Fruit fly (Drosophila melanogaster) whole organism, embryonic: ENCODE measurements around the gene MAGE.

ENCODE experiments used
- CG12299 ChIP-seq: fragments of 200-800 bp; sonication (Bioruptor generic); optimal IDR thresholded peaks from 2 replicates; lab custom pipeline; 2018; ENCODE audit warnings: missing biosample characterization, mild to moderate bottlenecking, missing genetic modification characterization
- CG12769 ChIP-seq: fragments of 200-800 bp; sonication (Bioruptor generic); optimal IDR thresholded peaks from 2 replicates; lab custom pipeline; 2019; ENCODE audit warnings: missing biosample characterization, mild to moderate bottlenecking, missing genetic modification characterization, moderate library complexity
- CG1647 ChIP-seq: fragments of 200-800 bp; sonication (Bioruptor generic); optimal IDR thresholded peaks from 3 replicates; lab custom pipeline; 2016; ENCODE audit warnings: missing biosample characterization, missing genetic modification characterization
- CG16863 ChIP-seq: fragments of 200-800 bp; sonication (Bioruptor generic); optimal IDR thresholded peaks from 3 replicates; lab custom pipeline; 2016; ENCODE audit warnings: missing biosample characterization, missing genetic modification characterization
- CG17912 ChIP-seq: fragments of 200-800 bp; sonication (Bioruptor generic); optimal IDR thresholded peaks from 2 replicates; lab custom pipeline; 2018; ENCODE audit warnings: missing biosample characterization, mild to moderate bottlenecking, missing genetic modification characterization
- CG18262 ChIP-seq: fragments of 200-800 bp; optimal IDR thresholded peaks from 3 replicates; lab custom pipeline; 2019; ENCODE audit warnings: missing biosample characterization, mild to moderate bottlenecking, missing genetic modification characterization, moderate library complexity
- CG1832 ChIP-seq: fragments of 200-800 bp; sonication (Bioruptor generic); optimal IDR thresholded peaks from 2 replicates; lab custom pipeline; 2017; ENCODE audit warnings: missing biosample characterization, mild to moderate bottlenecking, missing genetic modification characterization, inconsistent platforms
- CG18599 ChIP-seq: fragments of 200-800 bp; sonication (Bioruptor generic); optimal IDR thresholded peaks from 3 replicates; lab custom pipeline; 2017; ENCODE audit warnings: missing biosample characterization, missing genetic modification characterization, mild to moderate bottlenecking, moderate library complexity, missing genetic modification reagents
- CG2889 ChIP-seq: fragments of 200-800 bp; sonication (Bioruptor generic); IDR thresholded peaks from 3 replicates; pipeline ENCODE4 v1.3.6; 2022; ENCODE audit warnings: missing biosample characterization, missing genetic modification characterization
- CG30403 ChIP-seq: fragments of 200-800 bp; sonication (Bioruptor generic); optimal IDR thresholded peaks from 3 replicates; lab custom pipeline; 2016; ENCODE audit warnings: missing biosample characterization, missing genetic modification characterization
- CG3726 ChIP-seq: fragments of 200-800 bp; sonication (Bioruptor generic); IDR thresholded peaks from 3 replicates; pipeline ENCODE4, ENCODE4 v1.3.6; 2022; ENCODE audit warnings: missing biosample characterization, missing genetic modification characterization
- CG43689 ChIP-seq: fragments of 200-800 bp; sonication (Bioruptor generic); IDR thresholded peaks from 2 replicates; pipeline ENCODE4 v1.3.6; 2022; ENCODE audit warnings: missing biosample characterization, missing genetic modification characterization
- CG4730 ChIP-seq: fragments of 200-800 bp; sonication (Bioruptor generic); IDR thresholded peaks from 2 replicates; pipeline ENCODE4 v1.3.6; 2022; ENCODE audit warnings: missing biosample characterization, missing genetic modification characterization
- CG6254 ChIP-seq: fragments of 200-800 bp; sonication (Bioruptor generic); optimal IDR thresholded peaks from 3 replicates; lab custom pipeline; 2017; ENCODE audit warnings: mild to moderate bottlenecking, missing biosample characterization, missing genetic modification reagents, missing genetic modification characterization
- CrebB ChIP-seq: fragments of 200-800 bp; sonication (Bioruptor generic); optimal IDR thresholded peaks from 3 replicates; lab custom pipeline; 2018; ENCODE audit warnings: missing biosample characterization, mild to moderate bottlenecking, missing genetic modification characterization
- Dek ChIP-seq: fragments of 200-800 bp; sonication (Bioruptor generic); optimal IDR thresholded peaks from 3 replicates; lab custom pipeline; 2019; ENCODE audit warnings: missing biosample characterization, mild to moderate bottlenecking, missing genetic modification characterization, moderate library complexity
- Doc2 ChIP-seq: fragments of 200-800 bp; sonication (Bioruptor generic); IDR thresholded peaks from 2 replicates; pipeline ENCODE4 v1.3.6; 2022; ENCODE audit warnings: missing biosample characterization, missing genetic modification characterization
- Ets97D ChIP-seq: fragments of 200-800 bp; sonication (Bioruptor generic); optimal IDR thresholded peaks from 3 replicates; lab custom pipeline; 2016; ENCODE audit warnings: missing biosample characterization, missing genetic modification characterization
- Fer1 ChIP-seq: fragments of 200-800 bp; sonication (Bioruptor generic); optimal IDR thresholded peaks from 2 replicates; lab custom pipeline; 2017; ENCODE audit warnings: missing biosample characterization, mild to moderate bottlenecking, missing genetic modification characterization
- Hmx ChIP-seq: fragments of 200-800 bp; sonication (Bioruptor generic); optimal IDR thresholded peaks from 2 replicates; lab custom pipeline; 2016; ENCODE audit warnings: missing biosample characterization, missing genetic modification characterization
- Hr51 ChIP-seq, 2 experiments: fragments of 200-800 bp; sonication (Bioruptor generic); optimal IDR thresholded peaks; 2 replicates in 1 of 2; 3 replicates in 1 of 2; lab custom pipeline; 2016 to 2018; ENCODE audit warnings: missing biosample characterization in 2 of 2, missing genetic modification characterization in 2 of 2, mild to moderate bottlenecking in 1 of 2, moderate library complexity in 1 of 2
- Jarid2 ChIP-seq: fragments of 200-800 bp; sonication (Bioruptor generic); optimal IDR thresholded peaks from 3 replicates; lab custom pipeline; 2017; ENCODE audit warnings: mild to moderate bottlenecking, missing biosample characterization, missing genetic modification reagents, missing genetic modification characterization
- MTF-1 ChIP-seq: fragments of 200-800 bp; sonication (Bioruptor generic); optimal IDR thresholded peaks from 2 replicates; lab custom pipeline; 2018; ENCODE audit warnings: missing biosample characterization, mild to moderate bottlenecking, missing genetic modification characterization, borderline replicate concordance
- Mes4 ChIP-seq: fragments of 200-800 bp; sonication (Bioruptor generic); optimal IDR thresholded peaks from 2 replicates; lab custom pipeline; 2016; ENCODE audit warnings: missing biosample characterization, missing genetic modification characterization
- Sin3A ChIP-seq: fragments of >200 bp; optimal IDR thresholded peaks from 2 replicates; lab custom pipeline; 2018
- Usf ChIP-seq: fragments of 200-800 bp; sonication (Bioruptor generic); optimal IDR thresholded peaks from 2 replicates; lab custom pipeline; 2017; ENCODE audit warnings: missing genotype, missing biosample characterization, missing genetic modification characterization
- abd-A ChIP-seq: fragments of 200-800 bp; sonication (Bioruptor generic); optimal IDR thresholded peaks from 3 replicates; lab custom pipeline; 2019; ENCODE audit warnings: missing biosample characterization, mild to moderate bottlenecking, missing genetic modification characterization, moderate library complexity
- bigmax ChIP-seq: fragments of 200-800 bp; sonication (Bioruptor generic); optimal IDR thresholded peaks from 2 replicates; lab custom pipeline; 2018; ENCODE audit warnings: missing biosample characterization, mild to moderate bottlenecking, missing genetic modification characterization
- dati ChIP-seq: fragments of 200-800 bp; sonication (Bioruptor generic); IDR thresholded peaks from 2 replicates; pipeline ENCODE4 v1.3.6; 2022; ENCODE audit warnings: missing biosample characterization, missing genetic modification characterization
- dimm ChIP-seq: fragments of 200-800 bp; sonication (Bioruptor generic); IDR thresholded peaks from 2 replicates; pipeline ENCODE4 v1.3.6; 2022; ENCODE audit warnings: missing biosample characterization, missing genetic modification characterization
- dmrt99B ChIP-seq: fragments of 200-800 bp; sonication (Bioruptor generic); optimal IDR thresholded peaks from 2 replicates; lab custom pipeline; 2018; ENCODE audit warnings: missing biosample characterization, mild to moderate bottlenecking, missing genetic modification characterization, moderate library complexity
- eyg ChIP-seq: fragments of 200-800 bp; sonication (Bioruptor generic); optimal IDR thresholded peaks from 3 replicates; lab custom pipeline; 2016; ENCODE audit warnings: missing biosample characterization, missing genetic modification characterization
- ftz-f1 ChIP-seq: fragments of 200-800 bp; sonication (Bioruptor generic); optimal IDR thresholded peaks from 2 replicates; lab custom pipeline; 2016; ENCODE audit warnings: missing biosample characterization, missing genetic modification characterization
- gt ChIP-seq: fragments of 200-800 bp; sonication (Bioruptor generic); IDR thresholded peaks from 2 replicates; pipeline ENCODE4 v1.3.6; 2022; ENCODE audit warnings: missing biosample characterization, missing genetic modification characterization
- her ChIP-seq: fragments of 200-800 bp; sonication (Bioruptor generic); optimal IDR thresholded peaks from 2 replicates; lab custom pipeline; 2016; ENCODE audit warnings: missing biosample characterization, missing genetic modification characterization
- nau ChIP-seq: fragments of 200-800 bp; sonication (Bioruptor generic); optimal IDR thresholded peaks from 3 replicates; lab custom pipeline; 2017; ENCODE audit warnings: missing biosample characterization, mild to moderate bottlenecking, missing genetic modification characterization, missing genetic modification reagents
- nmo ChIP-seq: fragments of 200-800 bp; sonication (Bioruptor generic); optimal IDR thresholded peaks from 2 replicates; lab custom pipeline; 2018; ENCODE audit warnings: missing biosample characterization, mild to moderate bottlenecking, missing genetic modification characterization, moderate library complexity
- pan ChIP-seq, 4 experiments: fragments of >200 bp in 3 of 4; fragments of 200-800 bp in 1 of 4; sonication (Bioruptor generic) in 1 of 4; optimal IDR thresholded peaks in 3 of 4; IDR thresholded peaks in 1 of 4; 2 replicates each; pipeline versions ENCODE4 v1.3.6 to Lab custom; 2017 to 2022; ENCODE audit warnings: missing biosample characterization in 2 of 4, missing genetic modification characterization in 2 of 4, mixed read lengths in 1 of 4
- pho ChIP-seq: fragments of 200-800 bp; sonication (Bioruptor generic); optimal IDR thresholded peaks from 2 replicates; lab custom pipeline; 2016; ENCODE audit warnings: missing biosample characterization, missing genetic modification characterization
- psq ChIP-seq: fragments of 200-800 bp; sonication (Bioruptor generic); optimal IDR thresholded peaks from 2 replicates; lab custom pipeline; 2017; ENCODE audit warnings: missing biosample characterization, missing genetic modification characterization
- pzg ChIP-seq: fragments of 200-800 bp; sonication (Bioruptor generic); optimal IDR thresholded peaks from 3 replicates; lab custom pipeline; 2018; ENCODE audit warnings: missing biosample characterization, mild to moderate bottlenecking, missing genetic modification characterization, moderate library complexity
- row ChIP-seq: fragments of 200-800 bp; sonication (Bioruptor generic); IDR thresholded peaks from 3 replicates; pipeline ENCODE4 v1.3.6; 2022; ENCODE audit warnings: missing biosample characterization, missing genetic modification characterization
- sd ChIP-seq: fragments of 200-800 bp; sonication (Bioruptor generic); optimal IDR thresholded peaks from 3 replicates; lab custom pipeline; 2018; ENCODE audit warnings: missing biosample characterization, mild to moderate bottlenecking, missing genetic modification characterization, moderate library complexity
- sens ChIP-seq: fragments of 200-800 bp; sonication (Bioruptor generic); peaks from one replicate; lab custom pipeline; 2016; ENCODE audit warnings: missing biosample characterization, missing genetic modification characterization
- sima ChIP-seq: fragments of 200-800 bp; sonication (Bioruptor generic); optimal IDR thresholded peaks from 2 replicates; lab custom pipeline; 2016; ENCODE audit warnings: missing biosample characterization, missing genetic modification characterization
- sob ChIP-seq: fragments of 200-800 bp; sonication (Bioruptor generic); IDR thresholded peaks from 2 replicates; pipeline ENCODE4 v1.3.6; 2022; ENCODE audit warnings: missing biosample characterization, missing genetic modification characterization
- sqz ChIP-seq: fragments of 200-800 bp; sonication (Bioruptor generic); optimal IDR thresholded peaks from 3 replicates; lab custom pipeline; 2018; ENCODE audit warnings: missing biosample characterization, mild to moderate bottlenecking, missing genetic modification characterization
- vfl ChIP-seq: fragments of 200-800 bp; sonication (Bioruptor generic); optimal IDR thresholded peaks from 2 replicates; lab custom pipeline; 2016; ENCODE audit warnings: missing biosample characterization, missing genetic modification characterization
- wdn ChIP-seq: fragments of 200-800 bp; sonication (Bioruptor generic); IDR thresholded peaks from 2 replicates; pipeline ENCODE4 v1.3.6; 2022; ENCODE audit warnings: missing biosample characterization, missing genetic modification characterization

The MAGE gene

dm6 chr3R:7107713-7108588, 47.0 kb downstream of the MAGE start (continued):
- peak; percentile 43 for TF ChIP-seq CG6254 (GFP tag; lab: Kevin White, UChicago)
- TF ChIP-seq Ets97D (GFP tag; lab: Kevin White, UChicago) = no peak
- TF ChIP-seq dati = no peak
- TF ChIP-seq sob (GFP tag; lab: Robert Waterston, UW) = no peak
- peak; percentile 45 for TF ChIP-seq sd (tag; lab: Kevin White, UChicago)
- no peak for TF ChIP-seq psq (GFP tag; lab: Kevin White, UChicago)
- no peak for TF ChIP-seq ftz-f1 (GFP tag; lab: Kevin White, UChicago)
- TF ChIP-seq eyg = no peak
- no peak for TF ChIP-seq CG4730 (GFP tag; lab: Robert Waterston, UW)
- peak; percentile 52 for TF ChIP-seq Jarid2 (GFP tag; lab: Kevin White, UChicago)
- no peak for TF ChIP-seq CG3726 (GFP tag; lab: Robert Waterston, UW)
- peak; percentile 26 for TF ChIP-seq CG1832 (GFP tag; lab: Kevin White, UChicago)
- peak; percentile 56 for TF ChIP-seq CG12769 (tag; lab: Kevin White, UChicago)
- TF ChIP-seq CG17912 (GFP tag; lab: Kevin White, UChicago) = no peak
- no peak for TF ChIP-seq nau
- no peak for TF ChIP-seq dimm
- no peak for TF ChIP-seq Sin3A
- TF ChIP-seq MTF-1 = peak; percentile 27
- TF ChIP-seq pzg (GFP tag; lab: Kevin White, UChicago) = no peak
- no peak for TF ChIP-seq dmrt99B (tag; lab: Kevin White, UChicago)
- TF ChIP-seq Mes4 (GFP tag; lab: Kevin White, UChicago) = peak; percentile 45
- TF ChIP-seq sima = no peak
- no peak for TF ChIP-seq Doc2
- no peak for TF ChIP-seq wdn
- no peak for TF ChIP-seq CG43689 (GFP tag; lab: Robert Waterston, UW)
- TF ChIP-seq Usf (GFP tag; lab: Kevin White, UChicago) = no peak
- peak in 1 of 2 experiments; percentile 14 for TF ChIP-seq Hr51 (GFP tag; optimal IDR thresholded peaks at IDR 0.05; lab: Kevin White, UChicago)
- no peak for TF ChIP-seq pho (GFP tag; lab: Kevin White, UChicago)
- no peak for TF ChIP-seq sqz (GFP tag; lab: Kevin White, UChicago)
- TF ChIP-seq CrebB (tag; lab: Kevin White, UChicago) = no peak
- TF ChIP-seq row = no peak
- peak; percentile 39 for TF ChIP-seq CG18262 (tag; lab: Kevin White, UChicago)
- peak; percentile 12 for TF ChIP-seq vfl (GFP tag; lab: Kevin White, UChicago)
- TF ChIP-seq abd-A (tag; lab: Kevin White, UChicago) = peak; percentile 68
- TF ChIP-seq Dek (tag; lab: Kevin White, UChicago) = no peak
- TF ChIP-seq her (GFP tag; lab: Kevin White, UChicago) = no peak
- no peak for TF ChIP-seq Hmx (GFP tag; lab: Kevin White, UChicago)
- peak; percentile 19 for TF ChIP-seq CG1647 (GFP tag; lab: Kevin White, UChicago)
- TF ChIP-seq pan (optimal IDR thresholded peaks at IDR 0.05; lab: Kevin White, UChicago) = no peak
- no peak for TF ChIP-seq pan (GFP tag; optimal IDR thresholded peaks at IDR 0.05 in 1 of 2, IDR thresholded peaks at IDR 0.05 in 1 of 2)
- TF ChIP-seq Fer1 (GFP tag; lab: Kevin White, UChicago) = no peak
- TF ChIP-seq sens (GFP tag; lab: Kevin White, UChicago) = peak; percentile 80
- peak; percentile 49 for TF ChIP-seq CG12299 (tag; lab: Kevin White, UChicago)
- no peak for TF ChIP-seq CG2889
- TF ChIP-seq gt (GFP tag; lab: Robert Waterston, UW) = no peak
- no peak for TF ChIP-seq bigmax
- no peak for TF ChIP-seq CG16863 (GFP tag; lab: Kevin White, UChicago)
- TF ChIP-seq nmo (GFP tag; lab: Kevin White, UChicago) = peak; percentile 26
- peak; percentile 15 for TF ChIP-seq CG18599
- no peak for TF ChIP-seq CG30403 (GFP tag; lab: Kevin White, UChicago)
